Worm (Caenorhabditis elegans) whole organism, midembryonic: ENCODE data around the gene lgc-41.

Experiments
- T22C8.4 ChIP-seq: fragments of 200-800 bp; sonication (Bioruptor generic); IDR thresholded peaks from 2 replicates; pipeline ENCODE4 v1.3.6; 2022; ENCODE audit warnings: missing genetic modification characterization, missing compliant biosample characterization
- cog-1 ChIP-seq: sonication (generic microtip); optimal IDR thresholded peaks from 2 replicates; lab custom pipeline; 2016; ENCODE audit warnings: missing genetic modification characterization, missing compliant biosample characterization
- flt-1 ChIP-seq: fragments of 200-800 bp; sonication (Bioruptor generic); IDR thresholded peaks from 2 replicates; pipeline ENCODE4 v1.3.6; 2022; ENCODE audit warnings: missing genetic modification characterization, missing compliant biosample characterization
- klf-2 ChIP-seq: fragments of 200-800 bp; sonication (Bioruptor generic); conservative IDR thresholded peaks from 2 replicates; pipeline ENCODE4 v1.3.6; 2022; ENCODE audit warnings: missing genetic modification reagents, missing genetic modification characterization, missing compliant biosample characterization
- med-1 ChIP-seq: sonication (generic microtip); optimal IDR thresholded peaks from 2 replicates; lab custom pipeline; 2017; ENCODE audit warnings: missing genetic modification characterization, mild to moderate bottlenecking, missing compliant biosample characterization, antibody characterized with exemption, missing genetic modification reagents; ENCODE audit not compliant: insufficient read depth
- tab-1 ChIP-seq: fragments of 200-800 bp; sonication (Bioruptor generic); IDR thresholded peaks from 2 replicates; pipeline ENCODE4 v1.3.6; 2022; ENCODE audit warnings: missing genetic modification characterization, missing compliant biosample characterization
- ztf-23 ChIP-seq: fragments of 200-800 bp; sonication (Bioruptor generic); IDR thresholded peaks from 2 replicates; pipeline ENCODE4 v1.3.6; 2022; ENCODE audit warnings: missing genetic modification reagents, missing genetic modification characterization, missing compliant biosample characterization
- ztf-29 ChIP-seq: fragments of 200-800 bp; sonication (Bioruptor generic); IDR thresholded peaks from 2 replicates; pipeline ENCODE4 v1.3.6; 2022; ENCODE audit warnings: missing genetic modification reagents, missing genetic modification characterization, missing compliant biosample characterization

DNA sequence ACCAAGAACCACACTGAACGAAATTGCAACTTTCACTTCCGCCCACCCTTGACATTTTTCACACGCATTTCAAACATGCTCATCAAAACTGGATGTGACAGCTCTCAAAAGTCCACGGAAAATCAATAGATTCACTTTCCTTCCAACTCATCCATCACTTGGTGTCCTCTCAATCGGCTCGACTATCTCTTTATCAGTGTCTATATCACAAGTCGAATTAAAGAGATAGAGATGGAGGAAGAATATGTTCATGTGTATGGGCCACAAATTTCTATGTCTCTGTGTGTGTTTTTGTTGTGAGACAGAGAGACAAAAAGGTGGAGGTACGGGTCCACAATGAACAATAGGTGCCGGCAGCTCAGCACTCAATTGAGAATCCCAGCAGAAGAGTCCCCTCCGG lies 43.5 kb upstream of the lgc-41 start:
- no peak for TF ChIP-seq cog-1 (tag; lab: Kevin White, UChicago)
- TF ChIP-seq med-1 (GFP tag; lab: Kevin White, UChicago), result no peak
- no peak for TF ChIP-seq klf-2 (GFP tag; lab: Robert Waterston, UW)
- TF ChIP-seq ztf-29 (GFP tag; lab: Robert Waterston, UW), result no peak
- TF ChIP-seq T22C8.4 (GFP tag; lab: Robert Waterston, UW), result no peak
- no peak for TF ChIP-seq flt-1 (GFP tag; lab: Robert Waterston, UW)
- TF ChIP-seq ztf-23, result no peak
- TF ChIP-seq tab-1 (GFP tag; lab: Robert Waterston, UW), result no peak
